Fruit fly (Drosophila melanogaster) S2 (cell line): ENCODE data around the gene Drgx.

Experiments used
- CG8478 ChIP-seq: fragments of >200 bp; optimal IDR thresholded peaks from 2 replicates; lab custom pipeline; 2018
- CTCF ChIP-seq, 2 experiments: fragments of >200 bp; optimal IDR thresholded peaks; 2 replicates each; lab custom pipeline; 2018

dm6 chr2L:3693082-3693481 is 30.5 kb downstream of the Drgx start, which contains the start of gene CG3513:
- no peak for TF ChIP-seq CTCF (optimal IDR thresholded peaks at IDR 0.05; lab: Kevin White, UChicago)
- TF ChIP-seq CG8478 (lab: Kevin White, UChicago) = no peak
